Worm (Caenorhabditis elegans): Measurements from ENCODE around the gene clec-37.

ce11 chrV:16857977-16858479 is 6.1 kb upstream of the clec-37 start, which contains the start of the genes clec-31 and clec-22:
- TF ChIP-seq him-1 (tag; optimal IDR thresholded peaks at IDR 0.05) (no peak), W03F9.2 (tag; optimal IDR thresholded peaks at IDR 0.05) (no peak), dao-5 (tag; optimal IDR thresholded peaks at IDR 0.05) (no peak)
